Worm (Caenorhabditis elegans): ENCODE results near the gene ZC412.10.
"Not testable (repeated sequence)": the region's sequence is repeated elsewhere in the genome, so short reads cannot be mapped to it uniquely, and the experiment has no call there.

ZC412.10 gene

ce11 chrV:14893355-14894050 lies 16.9 kb upstream of the ZC412.10 start, which contains the start of the genes mpst-2 and H12D21.5:
TSS of gene mpst-2 (minus strand) at chrV:14893455.
TSS of gene H12D21.5 (plus strand) at chrV:14894000.
- TF ChIP-seq nhr-77 (tag; optimal IDR thresholded peaks at IDR 0.05): no peak
- TF ChIP-seq ztf-11 (tag; optimal IDR thresholded peaks at IDR 0.05): no peak
- no peak for TF ChIP-seq eor-1 (tag; optimal IDR thresholded peaks at IDR 0.05)
- TF ChIP-seq elt-1 (tag; optimal IDR thresholded peaks at IDR 0.05): no peak
- TF ChIP-seq nhr-23 (tag; optimal IDR thresholded peaks at IDR 0.05): no peak
- TF ChIP-seq nhr-11 (tag; optimal IDR thresholded peaks at IDR 0.05): no peak
- no peak for TF ChIP-seq egl-5 (tag; optimal IDR thresholded peaks at IDR 0.05)
- TF ChIP-seq egl-27 (tag; optimal IDR thresholded peaks at IDR 0.05): no peak
- TF ChIP-seq lin-15B (tag; optimal IDR thresholded peaks at IDR 0.05): no peak
- no peak for TF ChIP-seq ceh-9 (tag; optimal IDR thresholded peaks at IDR 0.05)
- TF ChIP-seq elt-2 (tag; optimal IDR thresholded peaks at IDR 0.05): no peak
- TF ChIP-seq R02D3.7 (tag; optimal IDR thresholded peaks at IDR 0.05): no peak
- no peak for TF ChIP-seq nhr-25 (tag; optimal IDR thresholded peaks at IDR 0.05)
- TF ChIP-seq tbx-2 (tag; optimal IDR thresholded peaks at IDR 0.05): no peak
- TF ChIP-seq fos-1 (tag; optimal IDR thresholded peaks at IDR 0.05): no peak

DNA sequence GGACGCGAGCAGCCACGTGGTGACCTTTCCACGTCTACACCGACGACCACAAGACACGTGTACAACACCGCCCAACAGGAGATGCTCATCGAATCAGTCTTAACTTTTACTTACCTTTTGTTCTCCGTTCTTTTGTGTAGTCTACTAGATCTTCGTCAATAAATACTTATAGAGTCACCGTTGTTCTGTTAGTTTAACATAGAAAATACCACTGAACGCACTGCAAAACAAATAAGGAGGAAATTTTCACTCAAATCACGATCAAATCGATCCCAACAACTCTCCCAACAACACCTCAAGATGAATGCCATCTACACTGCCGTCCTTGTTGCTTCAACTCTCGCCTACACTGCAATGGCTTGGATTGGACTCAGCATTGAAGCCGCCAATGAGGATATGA lies 14.2 kb upstream of the ZC412.10 start, which contains the start of gene nspa-2:
TSS of gene nspa-2 (plus strand) at position 301 of the 400 bp plus-strand sequence.
- TF ChIP-seq egl-5, jun-1, skn-1 (tag; optimal IDR thresholded peaks at IDR 0.05): not testable (repeated sequence)

DNA sequence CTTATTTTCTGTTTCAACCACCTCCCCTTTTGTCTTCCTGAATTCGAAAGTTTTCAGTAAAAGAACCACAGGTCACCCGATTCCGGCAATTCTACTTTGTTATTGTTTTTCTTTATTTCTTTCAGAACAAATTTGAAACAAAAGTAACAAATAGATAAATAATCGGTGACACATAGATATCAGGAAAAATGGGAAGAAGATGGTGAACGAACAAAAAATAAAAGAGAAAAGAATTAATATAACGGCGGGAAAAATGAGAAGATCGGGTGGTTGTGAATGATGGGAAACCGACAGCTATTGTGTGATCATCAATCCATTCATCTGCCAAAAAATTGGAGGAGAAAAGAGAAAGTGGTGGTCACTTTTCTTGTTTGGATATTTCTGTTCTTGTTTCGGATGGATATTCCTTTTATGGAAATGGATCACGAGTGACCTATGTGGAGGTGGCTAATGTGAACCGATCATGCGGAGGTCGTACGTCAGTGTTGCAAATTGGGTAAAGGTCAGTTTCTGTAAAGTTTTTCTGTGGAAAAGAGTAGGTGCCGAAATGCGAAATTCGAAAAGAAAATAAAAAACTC lies 707 bp upstream of the ZC412.10 start:
- TF ChIP-seq hmg-11 (tag; optimal IDR thresholded peaks at IDR 0.05) (no peak), nhr-23 (tag; optimal IDR thresholded peaks at IDR 0.05) (peak; percentile 54)

- TF ChIP-seq nhr-237 (tag; optimal IDR thresholded peaks at IDR 0.05): no peak
- no peak for TF ChIP-seq mml-1 (tag; optimal IDR thresholded peaks at IDR 0.05)
- TF ChIP-seq hmg-11 (tag; optimal IDR thresholded peaks at IDR 0.05): no peak
- TF ChIP-seq nfya-1 (tag; optimal IDR thresholded peaks at IDR 0.05; ENCODE audit: insufficient read depth): peak; percentile 31
- no peak for TF ChIP-seq skn-1 (tag; optimal IDR thresholded peaks at IDR 0.05)
- no peak for TF ChIP-seq unc-62 (GFP tag; optimal IDR thresholded peaks at IDR 0.05)
- TF ChIP-seq ceh-16 (tag; optimal IDR thresholded peaks at IDR 0.05): no peak
- peak in 1 of 3 experiments; percentile 3 for TF ChIP-seq elt-3 (tag; optimal IDR thresholded peaks at IDR 0.05)
- peak; percentile 0 for TF ChIP-seq elt-2 (tag; optimal IDR thresholded peaks at IDR 0.05)
- TF ChIP-seq nhr-12 (tag; optimal IDR thresholded peaks at IDR 0.05): no peak
- TF ChIP-seq sea-2 (GFP tag; optimal IDR thresholded peaks at IDR 0.05): no peak
- peak; percentile 98 for TF ChIP-seq snpc-4 (tag; optimal IDR thresholded peaks at IDR 0.05)
- peak; percentile 17 for TF ChIP-seq lin-15B (tag; optimal IDR thresholded peaks at IDR 0.05)
- no peak for TF ChIP-seq ama-1 (optimal IDR thresholded peaks at IDR 0.05)
- TF ChIP-seq nhr-67 (tag; optimal IDR thresholded peaks at IDR 0.05): no peak
- no peak for TF ChIP-seq lsy-12 (tag; optimal IDR thresholded peaks at IDR 0.05)
- no peak for TF ChIP-seq ztf-4 (tag; optimal IDR thresholded peaks at IDR 0.05)
- TF ChIP-seq tbx-2 (tag; optimal IDR thresholded peaks at IDR 0.05): peak; percentile 16
- TF ChIP-seq nhr-23 (tag; optimal IDR thresholded peaks at IDR 0.05): peak; percentile 3
- TF ChIP-seq ztf-11 (tag; optimal IDR thresholded peaks at IDR 0.05): no peak
Observed at ce11 chrV:14876257-14876656, 367 bp downstream of the ZC412.10 start.

- no peak for TF ChIP-seq elt-3 (tag; optimal IDR thresholded peaks at IDR 0.05)
Observed at ce11 chrV:14875371-14875770, 1.3 kb downstream of the ZC412.10 start, which contains the start of gene ZC412.5. TSS of gene ZC412.5 (minus strand) at chrV:14875471.

ce11 chrV:14871365-14871764 lies 5.3 kb downstream of the ZC412.10 start, which contains the start of gene ZC412.3:
TSS of gene ZC412.3 (minus strand) at chrV:14871547.
- TF ChIP-seq ceh-28 (tag; optimal IDR thresholded peaks at IDR 0.05): no peak
- no peak for TF ChIP-seq fos-1 (tag; optimal IDR thresholded peaks at IDR 0.05)
- no peak for TF ChIP-seq skn-1 (tag; optimal IDR thresholded peaks at IDR 0.05)
- TF ChIP-seq daf-12 (tag; optimal IDR thresholded peaks at IDR 0.05): no peak
- no peak for TF ChIP-seq nhr-11 (tag; optimal IDR thresholded peaks at IDR 0.05)
- no peak for TF ChIP-seq pha-4 (tag; optimal IDR thresholded peaks at IDR 0.05)
- TF ChIP-seq lin-39 (tag; optimal IDR thresholded peaks at IDR 0.05): peak; percentile 55
- TF ChIP-seq ztf-4 (tag; optimal IDR thresholded peaks at IDR 0.05): no peak
- no peak for TF ChIP-seq nhr-76 (tag; optimal IDR thresholded peaks at IDR 0.05)
